Comparison of ENCODE assay signal across 5 fruit fly cellular contexts in genomic region chrX:8057299-8057730, dm6.
TF ChIP-seq lines count a peak whose summit lies in the region.

No protein-coding gene starts in this region.

- no peak for TF ChIP-seq CTCF in whole organism, embryonic (GFP tag; optimal IDR thresholded peaks at IDR 0.05; lab: Kevin White, UChicago)

TF ChIP-seq in whole organism, adult, 20 proteins besides CTCF, POLR2A, EP300 and RAD21 (continues in another document):
- TF ChIP-seq cnc (optimal IDR thresholded peaks at IDR 0.05; lab: Kevin White, UChicago): no peak
- TF ChIP-seq CG11617 (GFP tag; optimal IDR thresholded peaks at IDR 0.05; lab: Kevin White, UChicago): peak; percentile 76
- TF ChIP-seq pad (GFP tag; optimal IDR thresholded peaks at IDR 0.05; lab: Kevin White, UChicago): peak; percentile 34
- no peak for TF ChIP-seq bab1 (GFP tag; optimal IDR thresholded peaks at IDR 0.05; lab: Kevin White, UChicago)
- no peak for TF ChIP-seq Mnt (GFP tag; optimal IDR thresholded peaks at IDR 0.05; lab: Kevin White, UChicago)
- TF ChIP-seq CG7101 (tag; optimal IDR thresholded peaks at IDR 0.05; lab: Kevin White, UChicago): peak; percentile 72
- TF ChIP-seq kay (GFP tag; lab: Kevin White, UChicago; ENCODE audit: borderline replicate concordance): no peak
- TF ChIP-seq CG7045 (GFP tag; optimal IDR thresholded peaks at IDR 0.05; lab: Kevin White, UChicago): peak; percentile 43
- TF ChIP-seq ovo (GFP tag; optimal IDR thresholded peaks at IDR 0.05; lab: Kevin White, UChicago): peak; percentile 68
- peak; percentile 44 for TF ChIP-seq CG14711 (tag; optimal IDR thresholded peaks at IDR 0.05; lab: Kevin White, UChicago)
- peak; percentile 77 for TF ChIP-seq tj (GFP tag; optimal IDR thresholded peaks at IDR 0.05; lab: Kevin White, UChicago)
- TF ChIP-seq CG33017 (tag; optimal IDR thresholded peaks at IDR 0.05; lab: Kevin White, UChicago): no peak
- TF ChIP-seq CG5204 (GFP tag; optimal IDR thresholded peaks at IDR 0.05; lab: Kevin White, UChicago): peak; percentile 63
- no peak for TF ChIP-seq Clk (GFP tag; optimal IDR thresholded peaks at IDR 0.05; lab: Kevin White, UChicago)
- TF ChIP-seq CG12768 (GFP tag; optimal IDR thresholded peaks at IDR 0.05; lab: Kevin White, UChicago): peak; percentile 6
- peak; percentile 33 for TF ChIP-seq CG1620 (GFP tag; optimal IDR thresholded peaks at IDR 0.05; lab: Kevin White, UChicago)
- TF ChIP-seq Crg-1 (GFP tag; optimal IDR thresholded peaks at IDR 0.05; lab: Kevin White, UChicago): peak; percentile 67
- TF ChIP-seq Hr96 (GFP tag; optimal IDR thresholded peaks at IDR 0.05; lab: Kevin White, UChicago): peak; percentile 62

TF ChIP-seq in whole organism, embryonic, 481 proteins besides CTCF, POLR2A, EP300 and RAD21 (continues in another document):
- TF ChIP-seq mam (GFP tag; optimal IDR thresholded peaks at IDR 0.05; lab: Kevin White, UChicago) (peak; percentile 77), Kr (GFP tag; optimal IDR thresholded peaks at IDR 0.05; lab: Kevin White, UChicago) (no peak), phol (tag; optimal IDR thresholded peaks at IDR 0.05; lab: Kevin White, UChicago) (peak; percentile 71), wor (GFP tag; IDR thresholded peaks at IDR 0.05; lab: Robert Waterston, UW) (no peak; the same call in 1 of the 2 replicates), CG12071 (GFP tag; optimal IDR thresholded peaks at IDR 0.05; lab: Kevin White, UChicago) (no peak), hth (optimal IDR thresholded peaks at IDR 0.05; lab: Kevin White, UChicago) (no peak), CG2199 (GFP tag; IDR thresholded peaks at IDR 0.05; lab: Robert Waterston, UW) (no peak), CG30403 (GFP tag; optimal IDR thresholded peaks at IDR 0.05; lab: Kevin White, UChicago) (peak; percentile 84), ci (GFP tag; IDR thresholded peaks at IDR 0.05; lab: Robert Waterston, UW) (peak; percentile 41; the same call in 1 of the 3 replicates), Mes4 (GFP tag; optimal IDR thresholded peaks at IDR 0.05; lab: Kevin White, UChicago) (peak; percentile 60), cad (GFP tag; optimal IDR thresholded peaks at IDR 0.05; lab: Kevin White, UChicago) (no peak), CG16815 (GFP tag; optimal IDR thresholded peaks at IDR 0.05; lab: Kevin White, UChicago) (peak; percentile 77), stc (GFP tag; IDR thresholded peaks at IDR 0.05; lab: Robert Waterston, UW) (0 out of 2 replicates have a peak, but pooled peaks have one; percentile 44), CG6654 (GFP tag; optimal IDR thresholded peaks at IDR 0.05; lab: Kevin White, UChicago) (peak; percentile 77), CG3995 (GFP tag; optimal IDR thresholded peaks at IDR 0.05; lab: Kevin White, UChicago) (peak; percentile 9), Meics (GFP tag; optimal IDR thresholded peaks at IDR 0.05; lab: Kevin White, UChicago) (peak; percentile 86), Atf6 (GFP tag; IDR thresholded peaks at IDR 0.05; lab: Robert Waterston, UW) (0 out of 2 replicates have a peak, but pooled peaks have one; percentile 46), NC2α (GFP tag; optimal IDR thresholded peaks at IDR 0.05; lab: Kevin White, UChicago) (peak; percentile 44)

TF ChIP-seq in whole organism, prepupa, 60 proteins besides CTCF, POLR2A, EP300 and RAD21 (continues in another document):
- TF ChIP-seq CG10669 (GFP tag; optimal IDR thresholded peaks at IDR 0.05; lab: Kevin White, UChicago) (peak; percentile 76), CG3919 (GFP tag; optimal IDR thresholded peaks at IDR 0.05; lab: Kevin White, UChicago) (peak; percentile 65), eg (GFP tag; IDR thresholded peaks at IDR 0.05; lab: Robert Waterston, UW) (no peak; the same call in 1 of the 3 replicates), CG8632 (GFP tag; optimal IDR thresholded peaks at IDR 0.05; lab: Kevin White, UChicago) (peak; percentile 68), Lpt (GFP tag; optimal IDR thresholded peaks at IDR 0.05; lab: Kevin White, UChicago) (no peak), CG6276 (GFP tag; optimal IDR thresholded peaks at IDR 0.05; lab: Kevin White, UChicago) (peak; percentile 78), Blimp-1 (GFP tag; optimal IDR thresholded peaks at IDR 0.05; lab: Kevin White, UChicago) (peak; percentile 57), CG15336 (GFP tag; IDR thresholded peaks at IDR 0.05; lab: Robert Waterston, UW) (peak; percentile 56), CG11902 (GFP tag; optimal IDR thresholded peaks at IDR 0.05; lab: Kevin White, UChicago) (peak; percentile 43), achi (GFP tag; optimal IDR thresholded peaks at IDR 0.05; lab: Kevin White, UChicago) (peak; percentile 68), CG9139 (GFP tag; optimal IDR thresholded peaks at IDR 0.05; lab: Kevin White, UChicago) (peak; percentile 40), Ets96B (tag; optimal IDR thresholded peaks at IDR 0.05; lab: Kevin White, UChicago) (peak; percentile 66), pdm3 (GFP tag; optimal IDR thresholded peaks at IDR 0.05; lab: Kevin White, UChicago) (peak; percentile 80), svp (GFP tag; lab: Kevin White, UChicago) (peak; percentile 89), CG8319 (GFP tag; optimal IDR thresholded peaks at IDR 0.05; lab: Kevin White, UChicago) (peak; percentile 52), CG6808 (GFP tag; optimal IDR thresholded peaks at IDR 0.05; lab: Kevin White, UChicago) (peak; percentile 72), ss (GFP tag; optimal IDR thresholded peaks at IDR 0.05; lab: Kevin White, UChicago) (peak in 1 of 2 experiments; percentile 61), CG11294 (GFP tag; IDR thresholded peaks at IDR 0.05; lab: Robert Waterston, UW) (peak; percentile 50; the same call in 1 of the 2 replicates), cyc (GFP tag; optimal IDR thresholded peaks at IDR 0.05; lab: Kevin White, UChicago) (peak; percentile 69)

TF ChIP-seq in whole organism, pupa, 21 proteins besides CTCF, POLR2A, EP300 and RAD21 (continues in another document):
- TF ChIP-seq CG4496 (GFP tag; IDR thresholded peaks at IDR 0.05; lab: Robert Waterston, UW): peak; percentile 58; the same call in 1 of the 3 replicates
- no peak for TF ChIP-seq CG10348 (GFP tag; IDR thresholded peaks at IDR 0.05; lab: Robert Waterston, UW)
- TF ChIP-seq Snoo (tag; optimal IDR thresholded peaks at IDR 0.05; lab: Kevin White, UChicago): peak; percentile 60
- TF ChIP-seq Pif1B (GFP tag; optimal IDR thresholded peaks at IDR 0.05; lab: Kevin White, UChicago): peak; percentile 42
- TF ChIP-seq CG34367 (tag; optimal IDR thresholded peaks at IDR 0.05; lab: Kevin White, UChicago): peak; percentile 56
- TF ChIP-seq D1 (tag; optimal IDR thresholded peaks at IDR 0.05; lab: Kevin White, UChicago): no peak
- peak; percentile 46; the same call in 1 of the 2 replicates for TF ChIP-seq CG32121 (GFP tag; IDR thresholded peaks at IDR 0.05; lab: Robert Waterston, UW)
- peak; percentile 87 for TF ChIP-seq CG14655 (GFP tag; optimal IDR thresholded peaks at IDR 0.05; lab: Kevin White, UChicago)
- peak; percentile 59 for TF ChIP-seq Pif1A (GFP tag; optimal IDR thresholded peaks at IDR 0.05; lab: Kevin White, UChicago)
- TF ChIP-seq CG13204 (GFP tag; optimal IDR thresholded peaks at IDR 0.05; lab: Kevin White, UChicago): no peak
- TF ChIP-seq CG9948 (tag; optimal IDR thresholded peaks at IDR 0.05; lab: Kevin White, UChicago): peak; percentile 76
- peak; percentile 69; the same call in 2 of the 3 replicates for TF ChIP-seq fd96Ca (GFP tag; IDR thresholded peaks at IDR 0.05; lab: Robert Waterston, UW)
- TF ChIP-seq CG17806 (tag; optimal IDR thresholded peaks at IDR 0.05; lab: Kevin White, UChicago): peak; percentile 61
- peak; percentile 75 for TF ChIP-seq CG15710 (tag; optimal IDR thresholded peaks at IDR 0.05; lab: Kevin White, UChicago)
- TF ChIP-seq CG8159 (tag; optimal IDR thresholded peaks at IDR 0.05; lab: Kevin White, UChicago): peak; percentile 80
- TF ChIP-seq CG8301 (tag; optimal IDR thresholded peaks at IDR 0.05; lab: Kevin White, UChicago): peak; percentile 78
- no peak for TF ChIP-seq CG12605 (GFP tag; IDR thresholded peaks at IDR 0.05; lab: Robert Waterston, UW)
- TF ChIP-seq rn (GFP tag; IDR thresholded peaks at IDR 0.05; lab: Robert Waterston, UW): peak; percentile 46; the same call in 1 of the 2 replicates
- TF ChIP-seq Ets98B (GFP tag; IDR thresholded peaks at IDR 0.05; lab: Robert Waterston, UW): peak; percentile 7; the same call in 1 of the 2 replicates
- TF ChIP-seq EcR (GFP tag; optimal IDR thresholded peaks at IDR 0.05; lab: Kevin White, UChicago): no peak

TF ChIP-seq in whole organism, wandering third instar larva, 38 proteins besides CTCF, POLR2A, EP300 and RAD21 (continues in another document):
- peak; percentile 74 for TF ChIP-seq ey (GFP tag; optimal IDR thresholded peaks at IDR 0.05; lab: Kevin White, UChicago)
- TF ChIP-seq br (GFP tag; optimal IDR thresholded peaks at IDR 0.05; lab: Kevin White, UChicago): peak; percentile 69
- no peak for TF ChIP-seq Dif (GFP tag; optimal IDR thresholded peaks at IDR 0.05; lab: Kevin White, UChicago; ENCODE audit: partially characterized antibody)
- TF ChIP-seq pan (optimal IDR thresholded peaks at IDR 0.05; lab: Kevin White, UChicago): no peak
- TF ChIP-seq woc (GFP tag; optimal IDR thresholded peaks at IDR 0.05; lab: Kevin White, UChicago): peak; percentile 72
- TF ChIP-seq rgr (GFP tag; optimal IDR thresholded peaks at IDR 0.05; lab: Kevin White, UChicago): peak; percentile 53
- TF ChIP-seq dl (GFP tag; optimal IDR thresholded peaks at IDR 0.05; lab: Kevin White, UChicago; ENCODE audit: insufficient read depth in 1 of 2, partially characterized antibody in 2 of 2): no peak
- peak; percentile 62 for TF ChIP-seq CG9705 (GFP tag; optimal IDR thresholded peaks at IDR 0.05; lab: Kevin White, UChicago)
- no peak for TF ChIP-seq CrebA (GFP tag; optimal IDR thresholded peaks at IDR 0.05; lab: Kevin White, UChicago; ENCODE audit: borderline replicate concordance)
- no peak for TF ChIP-seq Jra (GFP tag; optimal IDR thresholded peaks at IDR 0.05; lab: Kevin White, UChicago)
- no peak for TF ChIP-seq Abd-B (GFP tag; optimal IDR thresholded peaks at IDR 0.05; lab: Kevin White, UChicago)
- TF ChIP-seq tai (GFP tag; optimal IDR thresholded peaks at IDR 0.05; lab: Kevin White, UChicago): no peak
- TF ChIP-seq fru (GFP tag; optimal IDR thresholded peaks at IDR 0.05; lab: Kevin White, UChicago): peak; percentile 63
- TF ChIP-seq Hr83 (GFP tag; optimal IDR thresholded peaks at IDR 0.05; lab: Kevin White, UChicago; ENCODE audit: poor library complexity, severe bottlenecking): no peak
- peak; percentile 37 for TF ChIP-seq OdsH (GFP tag; optimal IDR thresholded peaks at IDR 0.05; lab: Kevin White, UChicago)
- TF ChIP-seq Myc (optimal IDR thresholded peaks at IDR 0.05; lab: Kevin White, UChicago): no peak
- TF ChIP-seq Vsx2 (GFP tag; optimal IDR thresholded peaks at IDR 0.05; lab: Kevin White, UChicago; ENCODE audit: partially characterized antibody): no peak
- peak; percentile 72 for TF ChIP-seq sv (GFP tag; optimal IDR thresholded peaks at IDR 0.05; lab: Kevin White, UChicago)
- no peak for TF ChIP-seq Hr78 (GFP tag; optimal IDR thresholded peaks at IDR 0.05; lab: Kevin White, UChicago)
- TF ChIP-seq brk (GFP tag; optimal IDR thresholded peaks at IDR 0.05; lab: Kevin White, UChicago): no peak
- TF ChIP-seq foxo (GFP tag; optimal IDR thresholded peaks at IDR 0.05; lab: Kevin White, UChicago): peak in 1 of 2 experiments; percentile 71
- no peak for TF ChIP-seq Rel (GFP tag; optimal IDR thresholded peaks at IDR 0.05; lab: Kevin White, UChicago)
- TF ChIP-seq Rel (tag; optimal IDR thresholded peaks at IDR 0.05; lab: Kevin White, UChicago): no peak
